Fruit fly (Drosophila melanogaster) whole organism, embryonic: ENCODE results near the gene Der-2.
A peak's percentile ranks its signal among the peaks of the same experiment; 100 is the strongest.

Source experiments
- Aef1 ChIP-seq: fragments of 200-800 bp; sonication (Bioruptor generic); IDR thresholded peaks from 3 replicates; pipeline ENCODE4 v1.3.6; 2022; ENCODE audit warnings: missing biosample characterization, missing genetic modification characterization
- Bteb2 ChIP-seq: fragments of 200-800 bp; sonication (Bioruptor generic); optimal IDR thresholded peaks from 2 replicates; lab custom pipeline; 2016; ENCODE audit warnings: missing biosample characterization, missing genetic modification characterization
- CG12219 ChIP-seq: fragments of 200-800 bp; sonication (Bioruptor generic); optimal IDR thresholded peaks from 3 replicates; lab custom pipeline; 2018; ENCODE audit warnings: missing biosample characterization, mild to moderate bottlenecking, missing genetic modification characterization
- CG14667 ChIP-seq: fragments of 200-800 bp; sonication (Bioruptor generic); IDR thresholded peaks from 2 replicates; pipeline ENCODE4 v1.3.6; 2022; ENCODE audit warnings: missing biosample characterization, missing genetic modification characterization
- CG15601 ChIP-seq: fragments of 200-800 bp; sonication (Bioruptor generic); optimal IDR thresholded peaks from 3 replicates; lab custom pipeline; 2019; ENCODE audit warnings: missing biosample characterization, mild to moderate bottlenecking, missing genetic modification characterization, moderate library complexity
- CG16779 ChIP-seq: fragments of 200-800 bp; sonication (Bioruptor generic); IDR thresholded peaks from 2 replicates; pipeline ENCODE4 v1.3.6; 2022; ENCODE audit warnings: missing biosample characterization, missing genetic modification characterization
- CG17186 ChIP-seq: fragments of 200-800 bp; sonication (Bioruptor generic); optimal IDR thresholded peaks from 3 replicates; lab custom pipeline; 2017; ENCODE audit warnings: missing biosample characterization, missing genetic modification reagents, missing genetic modification characterization
- CG17328 ChIP-seq: fragments of 200-800 bp; sonication (Bioruptor generic); IDR thresholded peaks from 2 replicates; pipeline ENCODE4 v1.3.6; 2022; ENCODE audit warnings: missing biosample characterization, missing genetic modification characterization
- CG17385 ChIP-seq: fragments of 200-800 bp; sonication (Bioruptor generic); optimal IDR thresholded peaks from 3 replicates; lab custom pipeline; 2018; ENCODE audit warnings: missing biosample characterization, mild to moderate bottlenecking, missing genetic modification characterization
- CG17802 ChIP-seq: fragments of 200-800 bp; sonication (Bioruptor generic); optimal IDR thresholded peaks from 2 replicates; lab custom pipeline; 2018; ENCODE audit warnings: missing biosample characterization, mild to moderate bottlenecking, missing genetic modification characterization, moderate library complexity
- CG3407 ChIP-seq: fragments of 200-800 bp; sonication (Bioruptor generic); optimal IDR thresholded peaks from 2 replicates; lab custom pipeline; 2018; ENCODE audit warnings: missing biosample characterization, mild to moderate bottlenecking, missing genetic modification characterization
- CG3995 ChIP-seq: fragments of 200-800 bp; sonication (Bioruptor generic); optimal IDR thresholded peaks from 3 replicates; lab custom pipeline; 2016; ENCODE audit warnings: missing biosample characterization, missing genetic modification characterization
- CG43689 ChIP-seq: fragments of 200-800 bp; sonication (Bioruptor generic); IDR thresholded peaks from 2 replicates; pipeline ENCODE4 v1.3.6; 2022; ENCODE audit warnings: missing biosample characterization, missing genetic modification characterization
- CG6175 ChIP-seq: fragments of 200-800 bp; sonication (Bioruptor generic); IDR thresholded peaks from 3 replicates; pipeline ENCODE4 v1.3.6; 2022; ENCODE audit warnings: missing biosample characterization, missing genetic modification characterization
- CG6254 ChIP-seq: fragments of 200-800 bp; sonication (Bioruptor generic); optimal IDR thresholded peaks from 3 replicates; lab custom pipeline; 2017; ENCODE audit warnings: mild to moderate bottlenecking, missing biosample characterization, missing genetic modification reagents, missing genetic modification characterization
- CG7928 ChIP-seq: fragments of 200-800 bp; sonication (Bioruptor generic); optimal IDR thresholded peaks from 2 replicates; lab custom pipeline; 2017; ENCODE audit warnings: missing biosample characterization, mild to moderate bottlenecking, missing genetic modification characterization
- CG8089 ChIP-seq: fragments of 200-800 bp; sonication (Bioruptor generic); optimal IDR thresholded peaks from 3 replicates; lab custom pipeline; 2016; ENCODE audit warnings: missing biosample characterization, missing genetic modification characterization
- Deaf1 ChIP-seq: fragments of 200-800 bp; optimal IDR thresholded peaks from 3 replicates; lab custom pipeline; 2019; ENCODE audit warnings: missing biosample characterization, mild to moderate bottlenecking, missing genetic modification characterization, moderate library complexity
- Elba2 ChIP-seq: fragments of 200-800 bp; sonication (Bioruptor generic); optimal IDR thresholded peaks from 3 replicates; lab custom pipeline; 2016; ENCODE audit warnings: missing biosample characterization, missing genetic modification characterization
- Ets97D ChIP-seq: fragments of 200-800 bp; sonication (Bioruptor generic); optimal IDR thresholded peaks from 3 replicates; lab custom pipeline; 2016; ENCODE audit warnings: missing biosample characterization, missing genetic modification characterization
- H15 ChIP-seq: fragments of 200-800 bp; sonication (Bioruptor generic); IDR thresholded peaks from 3 replicates; pipeline ENCODE4 v1.3.6; 2022; ENCODE audit warnings: missing biosample characterization, missing genetic modification characterization
- H2.0 ChIP-seq: fragments of 200-800 bp; sonication (Bioruptor generic); IDR thresholded peaks from 2 replicates; pipeline ENCODE4 v1.3.6; 2022; ENCODE audit warnings: missing biosample characterization, missing genetic modification characterization
- Hey ChIP-seq: fragments of 200-800 bp; sonication (Bioruptor generic); optimal IDR thresholded peaks from 3 replicates; lab custom pipeline; 2018; ENCODE audit warnings: missing biosample characterization, mild to moderate bottlenecking, missing genetic modification characterization
- Nf-YB ChIP-seq: fragments of 200-800 bp; sonication (Bioruptor generic); optimal IDR thresholded peaks from 3 replicates; lab custom pipeline; 2019; ENCODE audit warnings: missing biosample characterization, mild to moderate bottlenecking, missing genetic modification characterization, moderate library complexity
- Ptx1 ChIP-seq: fragments of 200-800 bp; sonication (Bioruptor generic); IDR thresholded peaks from 2 replicates; pipeline ENCODE4 v1.3.6; 2022; ENCODE audit warnings: missing biosample characterization, missing genetic modification characterization
- ab ChIP-seq: fragments of 200-800 bp; sonication (Bioruptor generic); optimal IDR thresholded peaks from 2 replicates; lab custom pipeline; 2016; ENCODE audit warnings: missing biosample characterization, missing genetic modification characterization
- ash1 ChIP-seq: fragments of 200-800 bp; sonication (Bioruptor generic); optimal IDR thresholded peaks from 2 replicates; lab custom pipeline; 2018; ENCODE audit warnings: missing biosample characterization, mild to moderate bottlenecking, missing genetic modification characterization
- bigmax ChIP-seq: fragments of 200-800 bp; sonication (Bioruptor generic); optimal IDR thresholded peaks from 2 replicates; lab custom pipeline; 2018; ENCODE audit warnings: missing biosample characterization, mild to moderate bottlenecking, missing genetic modification characterization
- bowl ChIP-seq: fragments of 200-800 bp; sonication (Bioruptor generic); IDR thresholded peaks from 2 replicates; pipeline ENCODE4 v1.3.6; 2022; ENCODE audit warnings: missing biosample characterization, missing genetic modification characterization
- cas ChIP-seq: fragments of 200-800 bp; sonication (Bioruptor generic); IDR thresholded peaks from 2 replicates; pipeline ENCODE4 v1.3.6; 2022; ENCODE audit warnings: missing biosample characterization, missing genetic modification characterization
- cg ChIP-seq: fragments of 200-800 bp; sonication (Bioruptor generic); optimal IDR thresholded peaks from 3 replicates; lab custom pipeline; 2019; ENCODE audit warnings: missing biosample characterization, mild to moderate bottlenecking, missing genetic modification characterization, moderate library complexity
- dati ChIP-seq: fragments of 200-800 bp; sonication (Bioruptor generic); IDR thresholded peaks from 2 replicates; pipeline ENCODE4 v1.3.6; 2022; ENCODE audit warnings: missing biosample characterization, missing genetic modification characterization
- dimm ChIP-seq: fragments of 200-800 bp; sonication (Bioruptor generic); IDR thresholded peaks from 2 replicates; pipeline ENCODE4 v1.3.6; 2022; ENCODE audit warnings: missing biosample characterization, missing genetic modification characterization
- disco-r ChIP-seq: fragments of 200-800 bp; sonication (Bioruptor generic); optimal IDR thresholded peaks from 2 replicates; lab custom pipeline; 2016; ENCODE audit warnings: missing biosample characterization, missing genetic modification characterization
- dysf ChIP-seq: fragments of 200-800 bp; sonication (Bioruptor generic); IDR thresholded peaks from 3 replicates; pipeline ENCODE4 v1.3.6; 2022; ENCODE audit warnings: missing biosample characterization, missing genetic modification characterization
- ftz-f1 ChIP-seq: fragments of 200-800 bp; sonication (Bioruptor generic); optimal IDR thresholded peaks from 2 replicates; lab custom pipeline; 2016; ENCODE audit warnings: missing biosample characterization, missing genetic modification characterization
- fu2 ChIP-seq: fragments of 200-800 bp; sonication (Bioruptor generic); optimal IDR thresholded peaks from 2 replicates; lab custom pipeline; 2016; ENCODE audit warnings: missing biosample characterization, missing genetic modification characterization
- gro ChIP-seq: fragments of 200-800 bp; sonication (Bioruptor generic); optimal IDR thresholded peaks from 2 replicates; lab custom pipeline; 2016; ENCODE audit warnings: missing biosample characterization, missing genetic modification characterization
- ken ChIP-seq: fragments of 200-800 bp; sonication (Bioruptor generic); IDR thresholded peaks from 3 replicates; pipeline ENCODE4 v1.3.6; 2022; ENCODE audit warnings: missing biosample characterization, missing genetic modification characterization
- lbe ChIP-seq: fragments of 200-800 bp; sonication (Bioruptor generic); optimal IDR thresholded peaks from 2 replicates; lab custom pipeline; 2016; ENCODE audit warnings: missing biosample characterization, mild to moderate bottlenecking, missing genetic modification characterization
- pho ChIP-seq: fragments of 200-800 bp; sonication (Bioruptor generic); optimal IDR thresholded peaks from 2 replicates; lab custom pipeline; 2016; ENCODE audit warnings: missing biosample characterization, missing genetic modification characterization
- rib ChIP-seq: fragments of 200-800 bp; sonication (Bioruptor generic); IDR thresholded peaks from 2 replicates; pipeline ENCODE4 v1.3.6; 2022; ENCODE audit warnings: missing biosample characterization, missing genetic modification characterization
- sr ChIP-seq: fragments of 200-800 bp; sonication (Bioruptor generic); IDR thresholded peaks from 3 replicates; pipeline ENCODE4 v1.3.6; 2022; ENCODE audit warnings: missing biosample characterization, missing genetic modification characterization
- trem ChIP-seq: fragments of 200-800 bp; optimal IDR thresholded peaks from 3 replicates; lab custom pipeline; 2019; ENCODE audit warnings: missing biosample characterization, mild to moderate bottlenecking, missing genetic modification characterization, moderate library complexity
- twi ChIP-seq: fragments of 200-800 bp; optimal IDR thresholded peaks from 2 replicates; lab custom pipeline; 2019; ENCODE audit warnings: missing biosample characterization, mild to moderate bottlenecking, missing genetic modification characterization, moderate library complexity
- yki ChIP-seq: fragments of >200 bp; optimal IDR thresholded peaks from 3 replicates; lab custom pipeline; 2018
- z ChIP-seq: fragments of 200-800 bp; sonication (Bioruptor generic); IDR thresholded peaks from 3 replicates; pipeline ENCODE4 v1.3.6; 2022; ENCODE audit warnings: missing biosample characterization, missing genetic modification characterization

Gene Der-2

DNA sequence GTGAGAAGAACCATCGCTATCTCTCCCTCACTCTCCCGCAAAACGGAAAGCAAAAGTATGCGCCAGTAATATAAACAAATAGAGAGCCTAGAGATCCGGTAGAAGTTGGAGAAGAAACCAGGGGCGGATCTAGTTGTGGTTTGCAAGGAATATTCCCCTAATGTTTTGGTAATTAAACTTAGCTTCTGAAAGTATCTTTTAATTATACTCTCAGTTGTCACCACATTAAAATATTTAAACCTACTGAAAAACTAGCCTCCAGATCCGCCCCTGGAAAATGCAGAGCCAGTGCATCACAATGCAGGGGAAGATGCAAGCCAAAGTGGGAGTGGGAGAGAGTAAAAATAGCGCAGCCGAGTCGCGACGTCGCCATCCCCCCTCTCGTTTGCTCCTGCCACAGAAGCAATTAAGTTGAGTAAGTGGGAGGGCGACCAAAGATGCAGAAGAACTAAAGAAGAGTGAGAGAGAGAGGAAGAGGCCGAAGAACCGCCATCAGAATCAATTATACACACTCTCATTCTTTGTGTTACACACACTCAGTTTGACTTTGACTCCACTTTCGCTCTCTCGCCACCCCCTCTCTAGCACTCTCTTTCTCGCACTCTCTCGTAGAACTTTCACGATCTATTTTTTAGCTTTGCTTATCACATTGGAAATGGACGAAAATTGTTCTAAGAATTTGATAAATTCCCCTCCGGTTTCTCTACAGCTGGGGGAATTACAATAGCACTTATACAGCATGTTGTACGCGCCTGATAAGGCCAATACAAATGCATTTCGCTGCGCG lies 34.6 kb downstream of the Der-2 start (continued):
- peak; percentile 57 for TF ChIP-seq Deaf1
- peak; percentile 95 for TF ChIP-seq CG14667
- TF ChIP-seq Aef1 (GFP tag; lab: Robert Waterston, UW) = peak; percentile 90
- TF ChIP-seq dimm (GFP tag; lab: Robert Waterston, UW) = peak; percentile 86
- TF ChIP-seq CG17328 (GFP tag; lab: Robert Waterston, UW) = peak; percentile 96
- peak; percentile 90 for TF ChIP-seq z (GFP tag; lab: Robert Waterston, UW)
- peak; percentile 68 for TF ChIP-seq Nf-YB (GFP tag; lab: Kevin White, UChicago)
- TF ChIP-seq Bteb2 = peak; percentile 50
- peak; percentile 83 for TF ChIP-seq sr (GFP tag; lab: Robert Waterston, UW)
- peak; percentile 94 for TF ChIP-seq Ptx1 (GFP tag; lab: Robert Waterston, UW)
- TF ChIP-seq rib (GFP tag; lab: Robert Waterston, UW) = peak; percentile 71
- TF ChIP-seq Elba2 (GFP tag; lab: Kevin White, UChicago) = peak; percentile 31
- peak; percentile 84 for TF ChIP-seq CG16779 (GFP tag; lab: Robert Waterston, UW)
- TF ChIP-seq CG17385 (GFP tag; lab: Kevin White, UChicago) = peak; percentile 83
- peak; percentile 55 for TF ChIP-seq CG17186
- peak; percentile 83 for TF ChIP-seq CG43689 (GFP tag; lab: Robert Waterston, UW)
- TF ChIP-seq CG15601 (tag; lab: Kevin White, UChicago) = peak; percentile 95
- peak; percentile 96 for TF ChIP-seq H15 (GFP tag; lab: Robert Waterston, UW)
- peak; percentile 9 for TF ChIP-seq bigmax (GFP tag; lab: Kevin White, UChicago)
- peak; percentile 40 for TF ChIP-seq Hey (tag; lab: Kevin White, UChicago)
- peak; percentile 61 for TF ChIP-seq pho (GFP tag; lab: Kevin White, UChicago)
- peak; percentile 74 for TF ChIP-seq gro (GFP tag; lab: Kevin White, UChicago)
- TF ChIP-seq cas (GFP tag; lab: Robert Waterston, UW) = peak; percentile 75
- peak; percentile 77 for TF ChIP-seq CG6254 (GFP tag; lab: Kevin White, UChicago)
- TF ChIP-seq ken (GFP tag; lab: Robert Waterston, UW) = peak; percentile 99
- TF ChIP-seq CG3995 (GFP tag; lab: Kevin White, UChicago) = peak; percentile 23
- TF ChIP-seq ab (GFP tag; lab: Kevin White, UChicago) = peak; percentile 85
- TF ChIP-seq twi = peak; percentile 93
- peak; percentile 80 for TF ChIP-seq disco-r (GFP tag; lab: Kevin White, UChicago)
- peak; percentile 75 for TF ChIP-seq bowl (GFP tag; lab: Robert Waterston, UW)
- TF ChIP-seq dati (GFP tag; lab: Robert Waterston, UW) = peak; percentile 95
- TF ChIP-seq CG7928 = peak; percentile 36
- peak; percentile 56 for TF ChIP-seq yki (lab: Kevin White, UChicago)
- peak; percentile 66 for TF ChIP-seq cg (GFP tag; lab: Kevin White, UChicago)
- TF ChIP-seq H2.0 (GFP tag; lab: Robert Waterston, UW) = peak; percentile 96
- TF ChIP-seq dysf (GFP tag; lab: Robert Waterston, UW) = peak; percentile 92
- TF ChIP-seq ash1 (GFP tag; lab: Kevin White, UChicago) = peak; percentile 62
- no peak for TF ChIP-seq lbe (GFP tag; lab: Kevin White, UChicago)
- TF ChIP-seq trem = peak; percentile 91
- TF ChIP-seq CG17802 (tag; lab: Kevin White, UChicago) = peak; percentile 92
- no peak for TF ChIP-seq ftz-f1 (GFP tag; lab: Kevin White, UChicago)
- TF ChIP-seq fu2 = peak; percentile 76
- peak; percentile 92 for TF ChIP-seq CG8089 (GFP tag; lab: Kevin White, UChicago)
- peak; percentile 92 for TF ChIP-seq CG3407 (GFP tag; lab: Kevin White, UChicago)
- TF ChIP-seq CG12219 (GFP tag; lab: Kevin White, UChicago) = peak; percentile 87
- peak; percentile 68; the same call in 2 of the 3 replicates for TF ChIP-seq CG6175 (GFP tag; lab: Robert Waterston, UW)
- TF ChIP-seq Ets97D (GFP tag; lab: Kevin White, UChicago) = peak; percentile 74
